Worm (Caenorhabditis elegans): ENCODE measurements around the gene ugt-15.

ugt-15 gene

DNA sequence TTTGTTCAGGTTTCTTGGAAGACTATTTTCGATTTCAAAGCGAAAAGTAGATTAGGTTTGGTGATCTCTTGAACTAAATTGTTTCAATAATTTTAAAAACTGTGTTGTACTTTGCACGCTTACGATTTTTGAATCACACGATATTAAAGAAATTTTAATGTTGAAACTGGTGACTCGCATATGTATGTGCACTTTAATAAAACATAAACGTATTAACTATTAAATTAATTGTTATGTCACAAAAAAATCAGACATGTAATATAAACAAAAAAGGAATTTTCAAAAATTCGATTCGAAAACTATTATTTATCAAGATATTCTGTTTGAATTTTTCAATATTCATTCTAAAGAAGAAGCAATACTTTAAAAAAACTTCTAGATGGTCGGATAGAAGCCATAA lies at the start of gene ugt-15:
TSS of gene ugt-15 (plus strand) at position 301 of the 400 bp plus-strand sequence.
- TF ChIP-seq unc-62 (GFP tag; optimal IDR thresholded peaks at IDR 0.05): no peak

DNA sequence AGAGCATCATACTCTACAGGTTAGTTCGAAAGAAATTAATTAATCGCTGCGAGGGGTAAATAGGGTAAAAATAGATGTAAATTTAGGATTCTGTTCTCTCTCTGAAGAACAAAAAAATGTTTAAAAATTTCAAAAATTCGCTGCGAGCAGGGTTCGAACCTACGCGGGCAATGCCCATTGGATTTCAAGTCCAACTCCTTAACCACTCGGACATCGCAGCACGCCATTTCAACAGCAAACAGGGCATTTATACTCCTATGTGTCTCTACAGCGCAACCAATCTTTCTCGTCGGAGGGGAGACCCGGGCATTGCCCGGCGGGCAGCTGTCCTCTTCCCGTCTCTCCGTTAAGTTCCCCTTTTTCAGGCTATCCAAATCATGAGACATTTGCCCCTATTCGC lies 47.1 kb upstream of the ugt-15 start:
- no peak for TF ChIP-seq unc-62 (GFP tag; optimal IDR thresholded peaks at IDR 0.05)

DNA sequence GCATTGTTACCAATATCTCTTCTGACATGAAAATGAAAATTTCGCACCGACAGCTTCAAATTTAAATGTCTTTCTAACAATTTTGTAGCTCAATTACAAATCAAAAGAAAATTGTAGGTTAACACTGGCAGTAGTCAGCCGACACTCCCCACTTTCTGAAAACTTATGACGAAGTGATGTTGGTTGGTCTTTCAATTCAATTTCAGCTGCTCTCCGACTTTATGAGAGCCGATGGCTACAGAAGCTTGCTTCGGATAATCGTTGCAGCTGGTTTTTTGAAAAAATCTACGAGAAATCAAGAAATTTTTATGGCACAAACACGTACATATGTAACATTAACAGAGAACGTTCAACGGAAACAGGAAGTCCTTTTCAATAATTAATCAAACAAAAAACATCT lies 42.5 kb upstream of the ugt-15 start, which contains the start of gene sre-20:
TSS of gene sre-20 (minus strand) at position 101 of the 400 bp plus-strand sequence.
- no peak for TF ChIP-seq unc-62 (GFP tag; optimal IDR thresholded peaks at IDR 0.05)

DNA sequence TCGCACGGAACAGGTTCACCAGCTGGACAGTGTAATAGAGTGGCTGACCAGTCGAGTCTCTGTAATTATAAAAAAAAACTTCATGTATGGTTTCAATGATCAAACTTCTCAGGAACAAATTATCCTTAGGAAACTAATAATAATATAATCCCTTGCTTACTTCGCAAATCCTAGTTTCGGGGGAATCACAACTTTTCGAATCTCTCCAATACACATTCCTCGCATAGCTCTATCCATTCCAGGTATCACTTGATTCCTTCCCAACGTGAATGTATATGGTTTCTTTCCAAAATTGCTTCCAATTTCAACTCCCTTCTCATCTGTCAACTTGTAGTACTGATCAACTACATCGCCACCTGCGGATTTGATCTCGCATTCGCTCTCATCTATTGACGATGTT lies 41.0 kb upstream of the ugt-15 start:
- TF ChIP-seq unc-62 (GFP tag; optimal IDR thresholded peaks at IDR 0.05): no peak

DNA sequence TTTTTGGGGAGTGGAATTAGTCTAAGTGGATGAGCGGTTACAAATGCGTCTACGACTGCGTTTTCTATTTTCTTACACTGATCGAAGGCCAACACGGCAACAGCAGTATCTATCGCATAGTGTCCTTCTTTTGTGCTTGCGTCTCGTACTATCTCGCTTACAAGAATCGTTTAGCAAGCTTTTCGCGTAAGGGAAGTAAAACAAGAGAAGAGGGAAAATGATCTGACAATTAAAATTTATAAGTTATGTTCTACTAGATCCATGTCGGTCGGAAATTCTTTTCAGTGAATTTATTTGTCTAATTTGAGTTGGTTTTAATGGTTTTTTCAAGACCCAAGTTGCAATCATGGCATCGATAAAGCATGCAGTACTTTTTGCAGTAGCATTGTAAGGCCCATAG lies 40.3 kb upstream of the ugt-15 start, which contains the start of gene fkb-4:
TSS of gene fkb-4 (minus strand) at position 101 of the 400 bp plus-strand sequence.
- no peak for TF ChIP-seq unc-62 (GFP tag; optimal IDR thresholded peaks at IDR 0.05)

DNA sequence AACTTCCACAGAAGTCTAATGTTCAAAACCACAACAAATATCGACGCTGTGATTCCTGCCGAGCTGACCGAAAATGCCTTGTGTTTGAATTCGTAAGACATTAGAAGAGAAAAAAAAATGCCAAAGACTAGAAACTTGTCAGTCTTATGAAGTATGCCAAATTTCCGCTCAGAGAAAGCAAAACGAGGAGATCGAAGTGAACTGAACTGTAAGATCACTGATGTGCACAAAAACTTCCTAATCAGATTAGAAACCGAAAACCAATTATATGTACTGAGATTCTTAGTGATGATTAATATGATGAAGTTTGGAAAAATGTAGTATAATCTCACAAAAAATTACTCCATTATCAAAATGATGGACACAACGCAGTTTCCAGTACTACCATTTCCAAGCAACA lies 38.9 kb upstream of the ugt-15 start, which contains the start of gene srbc-44:
TSS of gene srbc-44 (minus strand) at position 101 of the 400 bp plus-strand sequence.
- TF ChIP-seq unc-62 (GFP tag; optimal IDR thresholded peaks at IDR 0.05): no peak

DNA sequence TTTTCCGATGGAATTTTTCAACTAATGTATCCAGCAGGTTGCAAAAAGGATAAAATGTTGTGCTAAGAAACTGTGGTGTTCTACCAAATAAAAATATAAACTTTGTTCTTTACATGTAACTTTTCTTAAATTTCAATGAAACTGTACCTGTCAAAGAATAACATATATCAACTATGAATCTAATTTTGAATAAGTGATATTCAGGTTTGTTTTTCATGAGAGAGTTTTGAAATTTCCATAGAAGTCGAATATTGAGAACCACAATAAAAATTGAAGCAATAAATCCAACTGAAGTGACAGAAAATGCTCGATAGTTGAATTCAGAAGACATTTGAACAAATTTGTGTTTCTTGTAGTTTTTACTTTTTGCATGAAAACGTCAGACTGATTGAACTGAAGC lies 37.1 kb upstream of the ugt-15 start, which contains the start of gene srbc-43:
TSS of gene srbc-43 (minus strand) at position 331 of the 400 bp plus-strand sequence.
- TF ChIP-seq unc-62 (GFP tag; optimal IDR thresholded peaks at IDR 0.05): no peak

DNA sequence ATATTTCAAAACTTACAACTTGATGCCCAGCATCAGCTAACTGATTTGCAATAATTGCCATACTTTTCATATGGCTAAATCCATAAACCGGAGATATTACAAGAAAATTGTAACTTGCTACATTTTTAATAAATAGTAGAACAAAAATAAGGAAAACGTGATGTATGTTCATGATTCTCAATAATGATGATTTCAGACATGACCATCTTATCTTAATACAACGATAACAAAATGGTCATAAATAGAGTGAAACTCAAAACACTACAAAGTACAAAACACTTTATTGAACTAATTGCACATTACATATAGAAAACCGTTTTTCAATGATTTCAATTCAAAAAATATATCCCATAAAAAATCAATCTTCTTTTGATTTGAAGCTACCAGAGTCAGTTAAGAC lies 34.6 kb upstream of the ugt-15 start, which contains the start of gene ugt-5:
TSS of gene ugt-5 (minus strand) at position 214 of the 400 bp plus-strand sequence.
- TF ChIP-seq unc-62 (GFP tag; optimal IDR thresholded peaks at IDR 0.05): no peak

DNA sequence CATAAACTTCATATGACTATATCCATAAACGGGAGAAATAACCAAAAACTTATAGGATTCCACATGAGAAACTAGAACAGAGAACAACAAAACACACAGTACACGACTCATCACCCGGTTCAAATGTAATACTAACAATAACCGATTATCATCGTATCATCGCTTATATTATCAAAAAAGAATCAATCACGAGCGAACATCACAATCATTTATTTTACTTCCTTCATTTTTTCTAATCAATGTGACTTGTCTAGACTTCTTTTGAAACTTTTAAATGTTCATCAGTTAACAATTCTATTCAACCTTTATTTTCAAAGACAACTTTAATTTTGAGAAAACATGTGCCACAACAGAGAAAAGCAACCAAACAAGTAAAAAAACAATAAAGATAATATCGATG lies 32.1 kb upstream of the ugt-15 start, which contains the start of gene ugt-4:
TSS of gene ugt-4 (minus strand) at position 141 of the 400 bp plus-strand sequence.
- no peak for TF ChIP-seq unc-62 (GFP tag; optimal IDR thresholded peaks at IDR 0.05)

DNA sequence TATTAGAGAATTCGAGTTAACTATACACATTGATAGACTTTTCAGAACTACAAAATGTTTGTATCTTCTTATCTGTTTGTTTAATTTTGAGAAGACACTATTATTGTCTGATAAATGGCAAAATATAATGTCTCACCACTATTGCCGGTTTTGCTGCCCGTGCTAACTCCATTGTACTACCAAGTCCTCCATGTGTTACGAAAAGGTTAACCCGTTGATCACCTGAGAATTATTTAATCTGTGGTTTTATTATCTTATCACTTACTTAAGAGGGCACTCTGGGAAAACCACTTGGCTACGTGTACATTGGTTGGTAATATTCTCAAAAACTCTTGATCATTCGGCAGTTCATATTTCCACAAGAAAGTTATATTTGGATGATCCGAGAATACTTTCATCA lies 31.4 kb upstream of the ugt-15 start:
- TF ChIP-seq unc-62 (GFP tag; optimal IDR thresholded peaks at IDR 0.05): no peak

DNA sequence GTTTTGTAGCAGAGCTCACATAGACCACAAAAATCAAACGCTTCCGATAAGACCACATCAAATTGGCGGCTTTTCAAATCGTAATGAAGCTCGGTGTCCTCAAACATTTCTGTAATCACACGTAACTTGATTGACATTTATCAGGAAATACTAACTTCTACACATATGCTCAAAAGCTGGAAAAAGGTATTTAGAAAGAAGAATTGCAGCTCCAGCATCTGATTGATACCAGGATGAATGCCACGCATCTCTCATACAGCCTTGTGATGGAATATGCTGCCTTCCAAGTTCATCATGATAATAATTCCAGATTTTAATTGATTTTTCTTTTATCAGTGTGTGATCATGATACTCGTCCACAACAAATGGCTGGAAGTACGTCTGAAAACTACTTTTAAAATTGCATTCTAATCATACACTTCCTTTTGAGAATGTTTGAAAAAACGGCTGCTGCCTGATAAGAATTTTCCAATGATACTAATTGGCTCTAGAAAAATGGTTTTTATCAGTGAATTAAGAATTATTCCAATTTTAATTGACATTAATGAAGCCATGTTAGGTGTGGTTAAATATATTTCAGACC lies 30.3 kb upstream of the ugt-15 start:
- no peak for TF ChIP-seq unc-62 (GFP tag; optimal IDR thresholded peaks at IDR 0.05)

DNA sequence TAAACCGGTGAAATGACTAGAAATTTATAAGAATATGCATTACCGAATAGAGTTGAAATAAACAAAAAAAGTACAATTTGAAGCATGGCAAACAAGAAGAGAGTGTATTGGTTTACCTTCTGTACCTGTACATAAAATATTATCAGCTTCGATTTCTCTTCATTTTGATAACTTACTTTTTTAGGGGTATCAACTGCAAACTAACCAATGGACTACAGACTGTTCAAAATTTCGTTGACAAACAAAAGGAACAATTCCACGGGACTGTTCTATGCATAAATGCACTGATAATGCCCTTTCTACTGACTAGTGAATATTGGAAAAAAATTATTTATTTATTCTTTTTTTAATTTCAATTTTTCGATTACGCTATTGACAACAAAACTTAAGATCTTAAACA lies 29.3 kb upstream of the ugt-15 start, which contains the start of gene ugt-6:
TSS of gene ugt-6 (minus strand) at position 233 of the 400 bp plus-strand sequence.
- TF ChIP-seq unc-62 (GFP tag; optimal IDR thresholded peaks at IDR 0.05): no peak

DNA sequence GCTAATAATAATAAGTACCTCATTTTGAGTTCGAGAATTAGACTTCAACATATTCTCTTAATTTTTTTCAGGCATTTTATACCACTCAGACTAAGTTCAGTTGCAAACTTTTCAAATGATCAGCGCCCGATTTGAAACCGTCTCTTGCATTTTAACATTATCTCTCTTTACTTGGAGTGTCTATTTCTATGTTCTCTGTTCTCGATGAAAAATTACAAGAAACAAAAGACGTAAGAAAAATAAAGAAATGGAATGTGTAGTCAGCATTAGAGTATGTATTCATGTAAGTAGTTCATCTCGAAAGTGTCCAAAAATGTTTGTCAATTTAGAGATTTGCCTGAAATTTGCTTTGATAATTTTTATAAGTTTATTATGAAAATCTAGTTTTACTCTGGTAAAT lies 27.1 kb upstream of the ugt-15 start, which contains the start of gene ugt-3:
TSS of gene ugt-3 (minus strand) at position 101 of the 400 bp plus-strand sequence.
- TF ChIP-seq unc-62 (GFP tag; optimal IDR thresholded peaks at IDR 0.05): no peak

DNA sequence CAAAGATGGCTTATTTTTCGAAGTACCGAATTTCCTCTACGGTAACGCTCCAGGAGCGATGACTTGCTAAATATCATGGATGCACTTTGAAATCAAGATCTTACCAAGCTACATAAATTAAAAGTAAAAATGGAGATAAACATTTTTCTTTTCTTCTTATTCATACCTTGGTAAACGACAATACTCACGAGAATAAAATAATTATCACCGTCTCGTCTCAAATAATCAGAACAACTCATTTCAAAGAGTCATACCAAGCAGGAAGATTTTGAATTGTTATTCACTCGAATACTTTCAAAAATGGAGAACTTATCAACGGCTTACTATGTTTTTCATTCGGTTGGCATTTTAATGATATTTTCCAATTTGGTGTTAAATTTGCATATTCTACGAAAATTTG lies 24.0 kb upstream of the ugt-15 start, which contains the start of gene srbc-45:
TSS of gene srbc-45 (plus strand) at position 301 of the 400 bp plus-strand sequence.
- no peak for TF ChIP-seq unc-62 (GFP tag; optimal IDR thresholded peaks at IDR 0.05)

DNA sequence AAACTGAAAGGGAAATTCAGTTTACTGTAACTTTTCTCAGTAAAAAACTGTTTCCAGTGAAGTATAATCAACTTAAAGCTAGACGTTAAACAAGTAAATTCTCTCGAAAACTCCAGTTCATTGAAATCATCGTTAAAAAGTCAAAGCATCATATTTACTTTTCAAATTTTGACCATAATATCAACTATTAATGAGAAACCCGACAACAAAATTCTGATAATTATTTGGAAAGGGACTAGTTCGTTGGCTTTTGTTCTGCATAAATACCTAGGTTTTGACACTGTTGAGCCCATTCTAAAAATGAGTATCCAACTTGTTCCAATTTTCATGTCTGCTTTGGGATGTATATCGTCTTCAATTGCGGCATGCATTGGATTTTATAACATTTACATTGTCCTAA lies 21.1 kb upstream of the ugt-15 start, which contains the start of gene ZC443.7:
TSS of gene ZC443.7 (plus strand) at position 301 of the 400 bp plus-strand sequence.
- no peak for TF ChIP-seq unc-62 (GFP tag; optimal IDR thresholded peaks at IDR 0.05)

DNA sequence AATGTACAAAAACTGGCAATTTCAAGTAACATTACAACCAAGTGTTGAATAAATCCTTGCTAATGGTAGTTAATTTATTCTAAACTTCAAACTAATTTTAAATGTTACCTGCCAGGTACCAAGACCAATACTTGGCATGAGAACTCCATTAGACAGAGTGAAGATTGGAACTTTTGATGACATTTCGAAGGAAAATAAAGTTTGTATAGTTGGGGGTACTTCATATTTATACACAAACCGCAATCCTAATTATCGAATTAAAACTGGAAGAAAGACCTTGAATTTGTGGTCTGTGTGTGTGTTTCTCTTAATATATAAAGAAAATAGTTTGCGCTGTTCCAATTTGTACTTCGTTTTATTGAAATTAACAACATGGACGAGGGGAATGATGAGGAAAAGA lies 17.4 kb upstream of the ugt-15 start, which contains the start of gene ZC443.1:
TSS of gene ZC443.1 (minus strand) at position 205 of the 400 bp plus-strand sequence.
- no peak for TF ChIP-seq unc-62 (GFP tag; optimal IDR thresholded peaks at IDR 0.05)

DNA sequence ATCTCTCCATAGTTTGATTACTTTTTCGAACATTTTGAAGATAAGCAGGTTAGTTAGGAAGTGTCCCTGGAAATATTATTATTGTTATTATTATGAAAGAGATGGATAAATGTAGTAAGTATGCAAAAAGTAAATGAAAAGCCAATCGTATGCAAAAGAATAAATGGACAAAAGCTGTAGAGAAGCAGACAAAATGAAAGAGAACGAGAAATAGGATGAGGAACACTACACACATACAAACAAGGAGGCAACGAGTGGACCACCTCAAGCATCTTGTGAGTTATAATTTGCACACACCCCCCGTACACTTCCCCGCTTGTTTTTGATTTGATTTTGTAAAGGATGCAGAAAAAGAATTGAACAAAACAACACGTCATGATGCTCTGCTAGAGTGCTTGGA lies 16.2 kb upstream of the ugt-15 start, which contains the start of gene ZC443.2:
TSS of gene ZC443.2 (minus strand) at position 67 of the 400 bp plus-strand sequence.
- no peak for TF ChIP-seq unc-62 (GFP tag; optimal IDR thresholded peaks at IDR 0.05)

All from whole organism, dauer.